Worm (Caenorhabditis elegans): ENCODE measurements around the gene srj-37.

- TF ChIP-seq cog-1 (tag; optimal IDR thresholded peaks at IDR 0.05) (no peak), flt-1 (GFP tag; IDR thresholded peaks at IDR 0.05) (no peak), ztf-23 (GFP tag; IDR thresholded peaks at IDR 0.05) (no peak), med-1 (GFP tag; optimal IDR thresholded peaks at IDR 0.05; ENCODE audit: insufficient read depth) (no peak), klf-2 (GFP tag; conservative IDR thresholded peaks at IDR 0.05) (no peak), tab-1 (GFP tag; IDR thresholded peaks at IDR 0.05) (no peak), T22C8.4 (GFP tag; IDR thresholded peaks at IDR 0.05) (no peak), ztf-29 (GFP tag; IDR thresholded peaks at IDR 0.05) (no peak)
Observed at ce11 chrV:657678-658077, 19.2 kb downstream of the srj-37 start, which contains the start of gene srh-246.

Data from whole organism, midembryonic.